Worm (Caenorhabditis elegans): ENCODE data around the gene Y15E3A.3.

ce11 chrX:15339807-15340596 is 14.4 kb upstream of the Y15E3A.3 start, which contains the start of gene Y15E3A.5:
- TF ChIP-seq unc-62 (GFP tag; optimal IDR thresholded peaks at IDR 0.05) (no peak), ZK546.5 (tag; optimal IDR thresholded peaks at IDR 0.05) (no peak), snpc-4 (tag; optimal IDR thresholded peaks at IDR 0.05) (no peak), nhr-28 (tag; optimal IDR thresholded peaks at IDR 0.05) (no peak), nhr-43 (tag; optimal IDR thresholded peaks at IDR 0.05; ENCODE audit: poor library complexity, severe bottlenecking) (peak; percentile 52), ztf-11 (tag; optimal IDR thresholded peaks at IDR 0.05) (no peak), mdl-1 (tag; optimal IDR thresholded peaks at IDR 0.05) (no peak), nhr-23 (tag; optimal IDR thresholded peaks at IDR 0.05) (peak; percentile 89), nhr-25 (tag; optimal IDR thresholded peaks at IDR 0.05) (peak; percentile 90)
